Worm (Caenorhabditis elegans): ENCODE data around the gene nlp-49.

nlp-49 gene

DNA sequence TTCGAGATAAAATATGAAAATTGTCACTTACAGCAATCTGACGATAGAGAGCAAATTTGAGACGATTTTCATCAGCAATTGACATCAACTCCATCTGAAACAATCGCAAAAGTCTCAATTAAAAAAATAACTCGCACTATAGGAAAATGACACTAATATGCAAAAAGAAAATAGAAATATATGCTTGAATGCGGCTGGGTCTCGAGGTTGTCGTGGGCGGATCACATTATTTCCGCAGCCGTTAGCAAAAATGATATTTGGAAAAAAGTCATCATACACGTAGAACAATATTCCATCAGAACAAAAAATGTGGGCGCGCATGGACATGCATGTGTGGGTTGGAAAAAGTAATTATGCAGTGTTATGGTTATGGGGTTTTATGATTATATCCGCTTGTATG, 12.8 kb downstream of the nlp-49 start, which contains the start of gene Y23B4A.1:
Gene Y23B4A.1 (minus strand): TSS at position 101 of the 400 bp plus-strand sequence.
- TF ChIP-seq F13H6.1 (tag; optimal IDR thresholded peaks at IDR 0.05) (no peak), snpc-4 (tag; optimal IDR thresholded peaks at IDR 0.05) (no peak), fos-1 (tag; optimal IDR thresholded peaks at IDR 0.05) (no peak), nhr-23 (tag; optimal IDR thresholded peaks at IDR 0.05) (no peak), Y55F3AM.14 (GFP tag; optimal IDR thresholded peaks at IDR 0.05) (no peak), mab-5 (tag; optimal IDR thresholded peaks at IDR 0.05) (no peak), elt-1 (tag; optimal IDR thresholded peaks at IDR 0.05) (no peak), nhr-11 (tag; optimal IDR thresholded peaks at IDR 0.05) (no peak), lsy-2 (tag; optimal IDR thresholded peaks at IDR 0.05) (no peak), lin-13 (GFP tag; optimal IDR thresholded peaks at IDR 0.05) (no peak)

ce11 chrX:5919097-5919496, 14.6 kb downstream of the nlp-49 start, which contains the start of gene capa-1:
Gene capa-1, plus strand, starts transcription at chrX:5919397.
- TF ChIP-seq nhr-129 (tag; optimal IDR thresholded peaks at IDR 0.05) (no peak), alr-1 (tag; optimal IDR thresholded peaks at IDR 0.05) (no peak), sma-3 (GFP tag; optimal IDR thresholded peaks at IDR 0.05) (no peak), F13H6.1 (tag; optimal IDR thresholded peaks at IDR 0.05) (no peak), snpc-4 (tag; optimal IDR thresholded peaks at IDR 0.05) (no peak), zag-1 (tag; optimal IDR thresholded peaks at IDR 0.05) (no peak), unc-39 (tag; optimal IDR thresholded peaks at IDR 0.05) (no peak), mdl-1 (tag; optimal IDR thresholded peaks at IDR 0.05) (no peak), lin-13 (GFP tag; optimal IDR thresholded peaks at IDR 0.05) (no peak), C34F6.9 (tag; optimal IDR thresholded peaks at IDR 0.05) (no peak), nhr-10 (tag; optimal IDR thresholded peaks at IDR 0.05) (no peak), nhr-21 (tag; optimal IDR thresholded peaks at IDR 0.05) (no peak), skn-1 (tag; optimal IDR thresholded peaks at IDR 0.05) (no peak), mab-5 (tag; optimal IDR thresholded peaks at IDR 0.05) (no peak), nhr-23 (tag; optimal IDR thresholded peaks at IDR 0.05) (no peak), crh-2 (tag; optimal IDR thresholded peaks at IDR 0.05) (no peak), blmp-1 (tag; optimal IDR thresholded peaks at IDR 0.05; ENCODE audit: insufficient read depth) (no peak), nhr-77 (tag; optimal IDR thresholded peaks at IDR 0.05) (no peak), Y55F3AM.14 (GFP tag; optimal IDR thresholded peaks at IDR 0.05) (no peak)

- no peak for TF ChIP-seq mdl-1 (tag; optimal IDR thresholded peaks at IDR 0.05)
- TF ChIP-seq ztf-4 (tag; optimal IDR thresholded peaks at IDR 0.05), result no peak
- TF ChIP-seq mbf-1 (tag; optimal IDR thresholded peaks at IDR 0.05), result no peak
- TF ChIP-seq nhr-6 (tag; optimal IDR thresholded peaks at IDR 0.05), result no peak
- no peak for TF ChIP-seq sma-3 (GFP tag; optimal IDR thresholded peaks at IDR 0.05)
- TF ChIP-seq egl-27 (tag; optimal IDR thresholded peaks at IDR 0.05), result no peak
- no peak for TF ChIP-seq nhr-129 (tag; optimal IDR thresholded peaks at IDR 0.05)
- no peak for TF ChIP-seq nhr-21 (tag; optimal IDR thresholded peaks at IDR 0.05)
- no peak for TF ChIP-seq F13H6.1 (tag; optimal IDR thresholded peaks at IDR 0.05)
- TF ChIP-seq lsy-2 (tag; optimal IDR thresholded peaks at IDR 0.05), result no peak
- TF ChIP-seq ceh-16 (tag; optimal IDR thresholded peaks at IDR 0.05), result no peak
- TF ChIP-seq ama-1 (optimal IDR thresholded peaks at IDR 0.05), result no peak
Measured at ce11 chrX:5923672-5924071, 19.2 kb downstream of the nlp-49 start.

- TF ChIP-seq skn-1 (tag; optimal IDR thresholded peaks at IDR 0.05) (no peak), mab-5 (tag; optimal IDR thresholded peaks at IDR 0.05) (no peak), sem-4 (tag; optimal IDR thresholded peaks at IDR 0.05) (no peak), ztf-11 (tag; optimal IDR thresholded peaks at IDR 0.05) (no peak), sma-3 (GFP tag; optimal IDR thresholded peaks at IDR 0.05) (no peak), ztf-1 (GFP tag; conservative IDR thresholded peaks at IDR 0.05) (no peak), R02D3.7 (tag; optimal IDR thresholded peaks at IDR 0.05) (no peak), nhr-12 (tag; optimal IDR thresholded peaks at IDR 0.05) (no peak), nhr-10 (tag; optimal IDR thresholded peaks at IDR 0.05) (no peak), lsy-2 (tag; optimal IDR thresholded peaks at IDR 0.05) (no peak), unc-39 (tag; optimal IDR thresholded peaks at IDR 0.05) (no peak), mdl-1 (tag; optimal IDR thresholded peaks at IDR 0.05) (no peak), dmd-4 (tag; optimal IDR thresholded peaks at IDR 0.05) (no peak), Y55F3AM.14 (GFP tag; optimal IDR thresholded peaks at IDR 0.05) (no peak), nhr-129 (tag; optimal IDR thresholded peaks at IDR 0.05) (no peak)
Measured at ce11 chrX:5930822-5931221, 26.4 kb downstream of the nlp-49 start, which contains the start of gene egl-6. Gene egl-6, plus strand, starts transcription at chrX:5931122.

DNA sequence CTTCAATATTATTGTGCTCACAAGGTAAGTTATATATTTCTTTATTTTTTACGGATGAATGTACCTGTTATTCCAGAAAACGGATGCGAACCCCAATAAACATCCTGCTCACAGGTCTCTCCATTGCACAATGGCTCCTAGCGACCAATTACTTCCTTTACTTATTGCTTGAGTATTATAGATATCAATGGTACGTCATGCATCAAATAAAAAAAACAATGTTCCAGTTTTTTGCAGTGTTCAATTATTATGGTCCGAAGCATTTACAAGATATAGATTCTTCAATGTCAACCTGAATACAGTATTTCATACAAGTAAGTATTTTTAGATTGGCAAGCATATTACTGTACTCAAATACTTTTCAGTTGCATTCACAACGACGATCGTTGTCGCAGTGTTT, 28.5 kb downstream of the nlp-49 start:
- TF ChIP-seq nhr-237 (tag; optimal IDR thresholded peaks at IDR 0.05) (no peak), ceh-16 (tag; optimal IDR thresholded peaks at IDR 0.05) (no peak), egl-27 (tag; optimal IDR thresholded peaks at IDR 0.05) (no peak), nhr-23 (tag; optimal IDR thresholded peaks at IDR 0.05) (no peak), ztf-4 (tag; optimal IDR thresholded peaks at IDR 0.05) (no peak)
